Worm (Caenorhabditis elegans) whole organism, L3 larva: ENCODE results near the gene sup-37.

Experiments
- ama-1 ChIP-seq: fragments of 150-350 bp; optimal IDR thresholded peaks from 2 replicates; lab custom pipeline; 2018
- egl-27 ChIP-seq: sonication (generic microtip); optimal IDR thresholded peaks from 4 replicates; lab custom pipeline; 2017; ENCODE audit warnings: missing biosample characterization, missing genetic modification reagents, missing genetic modification characterization
- hmg-11 ChIP-seq: sonication (generic microtip); optimal IDR thresholded peaks from 2 replicates; lab custom pipeline; 2016; ENCODE audit warnings: missing genetic modification characterization, missing compliant biosample characterization
- nhr-11 ChIP-seq: fragments of 150-350 bp; optimal IDR thresholded peaks from 2 replicates; lab custom pipeline; 2014; ENCODE audit warnings: missing biosample characterization, missing genetic modification characterization
- nhr-28 ChIP-seq: fragments of 150-350 bp; optimal IDR thresholded peaks from 2 replicates; lab custom pipeline; 2014; ENCODE audit warnings: missing biosample characterization, missing genetic modification characterization
- nhr-76 ChIP-seq: fragments of 150-350 bp; sonication (generic microtip); optimal IDR thresholded peaks from 5 replicates; lab custom pipeline; 2014; ENCODE audit warnings: missing biosample characterization, missing genetic modification characterization
- nhr-77 ChIP-seq: fragments of 150-350 bp; optimal IDR thresholded peaks from 2 replicates; lab custom pipeline; 2014; ENCODE audit warnings: missing biosample characterization, missing genetic modification characterization
- skn-1 ChIP-seq: fragments of 150-350 bp; optimal IDR thresholded peaks from 2 replicates; lab custom pipeline; 2014; ENCODE audit warnings: missing biosample characterization, missing genetic modification characterization
- tbx-2 ChIP-seq: sonication (generic microtip); optimal IDR thresholded peaks from 2 replicates; lab custom pipeline; 2016; ENCODE audit warnings: mild to moderate bottlenecking, missing genetic modification characterization, missing compliant biosample characterization
- ztf-11 ChIP-seq: fragments of 150-350 bp; optimal IDR thresholded peaks from 2 replicates; lab custom pipeline; 2014; ENCODE audit warnings: missing biosample characterization, missing genetic modification characterization

- TF ChIP-seq ama-1 (lab: Kevin White, UChicago) (no peak), nhr-28 (tag; lab: Kevin White, UChicago) (no peak), nhr-77 (tag; lab: Kevin White, UChicago) (no peak), nhr-11 (tag; lab: Kevin White, UChicago) (no peak), tbx-2 (tag; lab: Kevin White, UChicago) (no peak), nhr-76 (tag; lab: Kevin White, UChicago) (no peak), skn-1 (tag; lab: Kevin White, UChicago) (no peak), egl-27 (tag; lab: Kevin White, UChicago) (no peak), hmg-11 (tag; lab: Kevin White, UChicago) (no peak), ztf-11 (no peak)
These were observed 14.7 kb upstream of the sup-37 start, which contains the start of gene srx-115 for ce11 chrV:8771599-8771998.
